Worm (Caenorhabditis elegans): Measurements from ENCODE around the gene Y54G2A.49.

- TF ChIP-seq flt-1 (GFP tag; IDR thresholded peaks at IDR 0.05) (no peak), ztf-29 (GFP tag; IDR thresholded peaks at IDR 0.05) (no peak), T22C8.4 (GFP tag; IDR thresholded peaks at IDR 0.05) (no peak), ref-1 (GFP tag; conservative IDR thresholded peaks at IDR 0.05) (no peak), ztf-23 (GFP tag; IDR thresholded peaks at IDR 0.05) (no peak), klf-2 (GFP tag; conservative IDR thresholded peaks at IDR 0.05) (no peak), cog-1 (tag; optimal IDR thresholded peaks at IDR 0.05) (no peak)
Measured at ce11 chrIV:2892787-2893485, 39.9 kb upstream of the Y54G2A.49 start.

All from whole organism, midembryonic.